Fruit fly (Drosophila melanogaster) Kc167 (cell line): ENCODE data around the gene CG13012.

Source experiments
- Sin3A ChIP-seq: fragments of >200 bp; optimal IDR thresholded peaks from 2 replicates; lab custom pipeline; 2018; ENCODE audit warnings: missing external identifiers
- insv ChIP-seq: fragments of >200 bp; optimal IDR thresholded peaks from 3 replicates; lab custom pipeline; 2018; ENCODE audit warnings: missing external identifiers

DNA sequence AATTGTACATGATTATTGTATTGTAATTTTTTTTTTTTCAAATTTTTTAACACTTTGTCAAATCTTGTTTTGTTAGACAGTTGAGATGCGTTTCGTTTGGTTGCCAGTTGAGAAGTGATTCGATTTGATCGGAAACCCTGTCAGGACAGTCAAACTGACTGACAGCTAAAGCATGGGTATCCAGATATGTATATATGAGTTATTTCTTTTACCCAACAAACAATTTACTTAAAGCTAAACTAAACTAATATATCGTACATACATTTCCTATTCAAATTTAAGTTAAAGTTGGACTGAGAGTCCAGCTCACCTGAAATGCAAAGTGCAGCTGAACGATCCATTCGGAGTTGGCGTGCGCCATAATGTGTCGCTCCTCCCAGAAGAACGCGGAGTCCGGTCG is 44.4 kb downstream of the CG13012 start, which contains the start of gene CG9777:
- no peak for TF ChIP-seq Sin3A
- no peak for TF ChIP-seq insv (lab: Kevin White, UChicago)
